Worm (Caenorhabditis elegans): ENCODE measurements around the gene F38B6.8.

Gene F38B6.8

ce11 chrX:6654139-6654538 is 28.4 kb downstream of the F38B6.8 start:
- TF ChIP-seq elt-2 (tag; optimal IDR thresholded peaks at IDR 0.05), result peak; percentile 40
- no peak for TF ChIP-seq ztf-11 (tag; optimal IDR thresholded peaks at IDR 0.05)
- TF ChIP-seq nhr-85 (tag), result no peak
- no peak for TF ChIP-seq nhr-84 (tag; optimal IDR thresholded peaks at IDR 0.05)

DNA sequence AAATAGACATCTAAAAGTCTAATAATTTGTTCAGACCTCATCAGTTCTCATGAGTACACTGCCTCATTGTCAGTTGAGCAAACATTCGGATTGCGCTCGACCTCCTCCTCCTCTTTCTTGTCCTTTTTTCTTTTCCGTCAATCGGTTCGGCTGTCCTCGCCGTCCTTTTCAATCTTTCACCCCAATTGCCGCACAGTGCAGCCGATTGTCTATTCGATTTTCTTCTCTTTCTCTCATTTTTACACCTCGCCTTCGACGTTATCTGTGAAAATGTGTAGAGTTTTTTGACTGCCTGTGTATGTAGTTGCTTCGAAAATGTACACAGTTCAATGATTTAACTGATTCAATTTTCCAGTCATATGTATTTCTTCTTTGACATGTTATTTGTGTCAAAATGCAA is 29.4 kb downstream of the F38B6.8 start:
- TF ChIP-seq fkh-4 (tag; optimal IDR thresholded peaks at IDR 0.05; ENCODE audit: borderline replicate concordance) (no peak), mep-1 (tag; optimal IDR thresholded peaks at IDR 0.05) (peak; percentile 19), unc-30 (tag; optimal IDR thresholded peaks at IDR 0.05) (no peak), fkh-10 (GFP tag; optimal IDR thresholded peaks at IDR 0.05) (no peak), fos-1 (tag; optimal IDR thresholded peaks at IDR 0.05) (no peak), C16A3.4 (tag; optimal IDR thresholded peaks at IDR 0.05) (no peak), efl-1 (optimal IDR thresholded peaks at IDR 0.05) (no peak), efl-1 (GFP tag; optimal IDR thresholded peaks at IDR 0.05 in 1 of 2) (peak in 1 of 2 experiments; percentile 35), zag-1 (tag; optimal IDR thresholded peaks at IDR 0.05) (no peak), aha-1 (tag; optimal IDR thresholded peaks at IDR 0.05) (no peak), xbp-1 (tag; optimal IDR thresholded peaks at IDR 0.05) (no peak), nhr-84 (tag; optimal IDR thresholded peaks at IDR 0.05) (no peak), swsn-7 (tag; optimal IDR thresholded peaks at IDR 0.05) (no peak), nhr-12 (tag; optimal IDR thresholded peaks at IDR 0.05) (no peak), ceh-90 (tag; optimal IDR thresholded peaks at IDR 0.05) (no peak), mab-9 (GFP tag; IDR thresholded peaks at IDR 0.05) (no peak), F16B12.6 (tag; optimal IDR thresholded peaks at IDR 0.05) (no peak), ceh-8 (GFP tag; optimal IDR thresholded peaks at IDR 0.05) (no peak), nhr-28 (tag; optimal IDR thresholded peaks at IDR 0.05) (no peak), vab-15 (tag; optimal IDR thresholded peaks at IDR 0.05) (no peak), unc-86 (tag; optimal IDR thresholded peaks at IDR 0.05) (no peak), lin-35 (GFP tag; optimal IDR thresholded peaks at IDR 0.05) (peak in 1 of 2 experiments; percentile 44), lsy-2 (tag; optimal IDR thresholded peaks at IDR 0.05) (peak in 1 of 2 experiments; percentile 2), lin-39 (tag; optimal IDR thresholded peaks at IDR 0.05) (no peak), ama-1 (optimal IDR thresholded peaks at IDR 0.05) (no peak), fkh-8 (tag; optimal IDR thresholded peaks at IDR 0.05) (no peak), nhr-76 (tag; optimal IDR thresholded peaks at IDR 0.05) (no peak), sptf-1 (tag; optimal IDR thresholded peaks at IDR 0.05) (no peak), nhr-47 (tag; optimal IDR thresholded peaks at IDR 0.05) (no peak), ceh-82 (tag; optimal IDR thresholded peaks at IDR 0.05) (peak in 1 of 3 experiments; percentile 25), sox-4 (tag; optimal IDR thresholded peaks at IDR 0.05) (no peak), rnt-1 (tag; optimal IDR thresholded peaks at IDR 0.05) (no peak), elt-2 (tag; optimal IDR thresholded peaks at IDR 0.05) (peak; percentile 23), C04F5.9 (tag; optimal IDR thresholded peaks at IDR 0.05) (no peak), snu-23 (GFP tag; optimal IDR thresholded peaks at IDR 0.05) (peak; percentile 13), mdl-1 (tag; optimal IDR thresholded peaks at IDR 0.05) (no peak), blmp-1 (tag; optimal IDR thresholded peaks at IDR 0.05) (peak; percentile 48), nhr-19 (GFP tag; conservative IDR thresholded peaks at IDR 0.05) (no peak), grh-1 (GFP tag; IDR thresholded peaks at IDR 0.05) (no peak), ces-1 (GFP tag; optimal IDR thresholded peaks at IDR 0.05) (no peak), nhr-11 (tag; optimal IDR thresholded peaks at IDR 0.05) (no peak), efl-3 (GFP tag; optimal IDR thresholded peaks at IDR 0.05) (no peak), nhr-85 (tag) (peak; percentile 37), hlh-4 (tag; optimal IDR thresholded peaks at IDR 0.05) (no peak), egl-13 (tag; optimal IDR thresholded peaks at IDR 0.05) (no peak), dpl-1 (GFP tag; optimal IDR thresholded peaks at IDR 0.05) (no peak), C34B4.2 (tag; optimal IDR thresholded peaks at IDR 0.05) (no peak), hpl-2 (GFP tag; optimal IDR thresholded peaks at IDR 0.05) (no peak), snpc-4 (tag; optimal IDR thresholded peaks at IDR 0.05) (no peak), ceh-63 (GFP tag; optimal IDR thresholded peaks at IDR 0.05) (no peak), tbx-2 (tag; optimal IDR thresholded peaks at IDR 0.05) (no peak), nhr-20 (tag; optimal IDR thresholded peaks at IDR 0.05) (peak; percentile 39)
